Worm (Caenorhabditis elegans) whole organism, L1 larva: ENCODE measurements around the gene srxa-11.

Experiments
- Y116A8C.19 ChIP-seq: sonication (generic microtip); optimal IDR thresholded peaks from 2 replicates; lab custom pipeline; 2016; ENCODE audit warnings: missing compliant biosample characterization, missing genetic modification characterization, borderline replicate concordance
- alr-1 ChIP-seq: fragments of 200-800 bp; sonication (Bioruptor generic); optimal IDR thresholded peaks from 2 replicates; lab custom pipeline; 2018; ENCODE audit warnings: borderline replicate concordance, mild to moderate bottlenecking, missing genetic modification characterization, missing compliant biosample characterization
- aly-2 ChIP-seq: fragments of 150-350 bp; optimal IDR thresholded peaks from 2 replicates; lab custom pipeline; 2014; ENCODE audit warnings: missing biosample characterization, missing genetic modification characterization
- ama-1 ChIP-seq: fragments of 150-350 bp; optimal IDR thresholded peaks from 2 replicates; lab custom pipeline; 2014
- elt-3 ChIP-seq, 6 experiments: fragments of 150-350 bp in 1 of 6; sonication (generic microtip); optimal IDR thresholded peaks; 2 replicates each; lab custom pipeline; 2017 to 2018; ENCODE audit warnings: missing biosample characterization in 6 of 6, missing genetic modification characterization in 6 of 6, inconsistent platforms in 1 of 6
- lin-13 ChIP-seq: fragments of 150-350 bp; optimal IDR thresholded peaks from 2 replicates; lab custom pipeline; 2014; ENCODE audit warnings: missing biosample characterization, missing genetic modification reagents, missing genetic modification characterization
- nhr-12 ChIP-seq: sonication (generic microtip); optimal IDR thresholded peaks from 2 replicates; lab custom pipeline; 2017; ENCODE audit warnings: missing biosample characterization, missing genetic modification characterization
- nhr-20 ChIP-seq: sonication (generic microtip); optimal IDR thresholded peaks from 2 replicates; lab custom pipeline; 2016; ENCODE audit warnings: mild to moderate bottlenecking, missing genetic modification characterization, missing compliant biosample characterization
- sptf-1 ChIP-seq: fragments of 150-350 bp; optimal IDR thresholded peaks from 2 replicates; lab custom pipeline; 2014; ENCODE audit warnings: missing biosample characterization, missing genetic modification characterization
- swsn-7 ChIP-seq: sonication (generic microtip); optimal IDR thresholded peaks from 2 replicates; lab custom pipeline; 2016; ENCODE audit warnings: missing genetic modification characterization, missing compliant biosample characterization
- unc-62 ChIP-seq: fragments of 150-350 bp; optimal IDR thresholded peaks from 2 replicates; lab custom pipeline; 2014; ENCODE audit warnings: missing biosample characterization, missing genetic modification reagents, missing genetic modification characterization
- zip-4 ChIP-seq: fragments of 200-800 bp; sonication (Bioruptor generic); optimal IDR thresholded peaks from 2 replicates; lab custom pipeline; 2018; ENCODE audit warnings: mild to moderate bottlenecking, missing genetic modification characterization, moderate library complexity, missing compliant biosample characterization

DNA sequence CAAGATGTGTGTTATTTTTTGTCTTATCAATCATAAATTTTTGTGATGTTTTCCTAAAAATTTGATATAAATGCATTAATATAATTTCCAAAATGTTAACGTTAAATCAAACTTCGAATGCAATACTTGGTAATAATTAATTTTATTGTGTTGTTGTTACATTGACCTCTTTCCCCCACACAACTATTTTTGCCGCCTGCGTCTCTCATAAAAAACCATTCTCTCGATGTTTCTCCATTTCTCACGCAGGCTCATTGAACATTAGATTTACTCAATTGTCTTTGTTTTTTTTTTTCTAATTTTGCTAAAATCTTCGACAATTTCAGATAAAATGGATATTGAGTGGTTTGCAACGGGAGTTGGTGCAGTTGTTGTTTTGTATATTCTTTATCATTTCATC is 17.8 kb upstream of the srxa-11 start, which contains the start of gene stdh-1:
- TF ChIP-seq aly-2 (tag; lab: Kevin White, UChicago), result no peak
- no peak for TF ChIP-seq nhr-12
- no peak for TF ChIP-seq Y116A8C.19
- TF ChIP-seq zip-4, result no peak
- no peak for TF ChIP-seq lin-13 (GFP tag; lab: Kevin White, UChicago)
- TF ChIP-seq elt-3 (tag; optimal IDR thresholded peaks at IDR 0.05; lab: Kevin White, UChicago), result no peak
- TF ChIP-seq nhr-20, result no peak
- no peak for TF ChIP-seq sptf-1 (tag; lab: Kevin White, UChicago)
- TF ChIP-seq swsn-7 (tag; lab: Kevin White, UChicago), result no peak
- no peak for TF ChIP-seq ama-1 (lab: Kevin White, UChicago)
- TF ChIP-seq alr-1, result no peak
- TF ChIP-seq unc-62 (GFP tag; lab: Kevin White, UChicago), result no peak
